Worm (Caenorhabditis elegans): ENCODE measurements around the gene jmjd-1.1.

DNA sequence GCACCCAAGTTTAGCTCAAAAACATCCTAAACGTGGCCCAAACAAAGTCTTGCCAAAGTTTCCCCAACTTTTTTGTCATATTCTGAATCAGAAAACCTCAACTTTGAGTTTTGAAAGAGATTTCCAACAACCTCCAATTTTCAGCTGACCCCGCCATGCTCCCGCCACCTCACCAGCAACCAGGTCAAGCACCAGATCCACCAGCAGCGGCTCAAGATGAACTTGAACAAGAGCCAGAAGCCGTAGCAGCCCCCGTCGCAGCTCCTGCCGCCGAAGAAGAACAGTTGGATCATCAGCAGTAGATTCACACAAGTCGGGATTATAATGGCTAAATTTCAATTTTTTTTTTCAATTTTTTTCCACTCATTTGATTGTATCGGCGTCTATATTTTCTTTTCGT, 4.9 kb downstream of the jmjd-1.1 start:
- TF ChIP-seq nhr-12 (tag; optimal IDR thresholded peaks at IDR 0.05), result no peak
- TF ChIP-seq mdl-1 (tag; optimal IDR thresholded peaks at IDR 0.05), result no peak
- TF ChIP-seq nhr-23 (tag; optimal IDR thresholded peaks at IDR 0.05), result no peak
- no peak for TF ChIP-seq elt-1 (tag; optimal IDR thresholded peaks at IDR 0.05)
- no peak for TF ChIP-seq pqm-1 (tag; optimal IDR thresholded peaks at IDR 0.05)
- no peak for TF ChIP-seq zag-1 (tag; optimal IDR thresholded peaks at IDR 0.05)
- no peak for TF ChIP-seq unc-39 (tag; optimal IDR thresholded peaks at IDR 0.05)

All from whole organism, L3 larva.